Worm (Caenorhabditis elegans) whole organism, early embryonic: ENCODE measurements around the gene frm-7.

Source experiments
- aly-1 ChIP-seq: sonication (generic microtip); optimal IDR thresholded peaks from 2 replicates; lab custom pipeline; 2016; ENCODE audit warnings: missing genetic modification characterization, missing compliant biosample characterization
- ama-1 ChIP-seq: fragments of 150-350 bp; optimal IDR thresholded peaks from 2 replicates; lab custom pipeline; 2014
- ceh-13 ChIP-seq: fragments of 200-800 bp; sonication (Bioruptor generic); optimal IDR thresholded peaks from 2 replicates; lab custom pipeline; 2018; ENCODE audit warnings: mild to moderate bottlenecking, missing genetic modification characterization, missing compliant biosample characterization
- ceh-36 ChIP-seq: sonication (generic microtip); optimal IDR thresholded peaks from 2 replicates; lab custom pipeline; 2016; ENCODE audit warnings: missing genetic modification characterization, inconsistent platforms, missing compliant biosample characterization
- ets-7 ChIP-seq: sonication (generic microtip); optimal IDR thresholded peaks from 2 replicates; lab custom pipeline; 2016; ENCODE audit warnings: missing genotype, missing genetic modification characterization, missing compliant biosample characterization
- flt-1 ChIP-seq: fragments of 200-800 bp; sonication (Bioruptor generic); IDR thresholded peaks from 2 replicates; pipeline ENCODE4 v1.3.6; 2022; ENCODE audit warnings: missing genetic modification characterization, missing compliant biosample characterization
- hmg-4 ChIP-seq: fragments of 200-800 bp; sonication (Bioruptor generic); optimal IDR thresholded peaks from 2 replicates; lab custom pipeline; 2018; ENCODE audit warnings: mild to moderate bottlenecking, missing genetic modification characterization, missing compliant biosample characterization
- pes-1 ChIP-seq: fragments of 200-800 bp; sonication (Bioruptor generic); IDR thresholded peaks from 2 replicates; pipeline ENCODE4 v1.3.6; 2022; ENCODE audit warnings: missing genetic modification reagents, missing genetic modification characterization, missing compliant biosample characterization
- scrt-1 ChIP-seq: fragments of 200-800 bp; sonication (Bioruptor generic); IDR thresholded peaks from 2 replicates; pipeline ENCODE4 v1.3.6; 2022; ENCODE audit warnings: missing genetic modification characterization, missing compliant biosample characterization
- tbx-11 ChIP-seq: fragments of 200-800 bp; sonication (Bioruptor generic); IDR thresholded peaks from 2 replicates; pipeline ENCODE4 v1.3.6; 2022; ENCODE audit warnings: missing genetic modification characterization, missing compliant biosample characterization
- tra-4 ChIP-seq: sonication (generic microtip); optimal IDR thresholded peaks from 2 replicates; lab custom pipeline; 2017; ENCODE audit warnings: missing genetic modification characterization, missing compliant biosample characterization

- TF ChIP-seq tbx-11 (GFP tag; lab: Robert Waterston, UW) (no peak), scrt-1 (no peak), aly-1 (tag; lab: Kevin White, UChicago) (no peak), pes-1 (GFP tag; lab: Robert Waterston, UW) (no peak), ceh-13 (GFP tag; lab: Kevin White, UChicago) (no peak), ceh-36 (no peak), ama-1 (lab: Kevin White, UChicago) (no peak), tra-4 (tag; lab: Kevin White, UChicago) (no peak), ets-7 (no peak), flt-1 (GFP tag; lab: Robert Waterston, UW) (no peak), hmg-4 (GFP tag; lab: Kevin White, UChicago) (no peak)
Observed at ce11 chrV:12271495-12271894, 30.8 kb upstream of the frm-7 start, which contains the start of the genes tsfm-1 and capg-2.
